Fruit fly (Drosophila melanogaster): ENCODE results near the gene CG4972.

The CG4972 gene

DNA sequence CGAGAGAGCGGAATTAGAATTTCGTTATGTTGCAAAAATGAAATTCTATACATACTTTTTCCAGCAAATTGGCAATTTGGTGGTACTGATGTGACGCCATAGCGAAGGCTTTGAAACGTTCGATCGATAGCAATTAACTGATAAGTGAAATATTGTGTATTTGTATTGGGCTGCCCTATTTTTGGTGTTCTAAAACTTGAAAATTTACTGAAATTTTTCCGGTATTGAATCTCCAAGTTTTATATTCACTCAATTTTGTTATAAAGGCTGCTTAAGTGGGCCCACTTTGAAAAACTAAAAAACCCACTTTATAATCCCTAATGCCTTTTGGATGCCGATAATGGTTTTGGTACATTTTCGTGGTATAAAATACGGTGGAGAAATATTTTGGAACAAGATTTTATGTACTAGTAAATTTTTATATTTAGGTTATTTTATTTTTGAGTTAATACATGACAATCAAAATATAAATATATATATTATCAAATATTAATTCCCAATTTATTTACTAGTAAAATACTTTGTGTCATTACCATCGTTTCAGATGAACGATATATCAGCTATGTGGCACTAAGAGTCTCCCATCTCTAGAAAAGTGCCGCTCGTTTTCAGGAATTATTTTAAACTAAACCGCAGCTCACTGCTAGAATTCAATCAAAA is 47.9 kb downstream of the CG4972 start, which contains the start of the genes Cand1 and pim:
Gene Cand1, minus strand, starts transcription at position 300 of the 660 bp plus-strand sequence.
Gene pim, plus strand, starts transcription at position 582 of the 660 bp plus-strand sequence.
- TF ChIP-seq CTCF (optimal IDR thresholded peaks at IDR 0.05) (no peak), CG8478 (optimal IDR thresholded peaks at IDR 0.05) (no peak)

DNA sequence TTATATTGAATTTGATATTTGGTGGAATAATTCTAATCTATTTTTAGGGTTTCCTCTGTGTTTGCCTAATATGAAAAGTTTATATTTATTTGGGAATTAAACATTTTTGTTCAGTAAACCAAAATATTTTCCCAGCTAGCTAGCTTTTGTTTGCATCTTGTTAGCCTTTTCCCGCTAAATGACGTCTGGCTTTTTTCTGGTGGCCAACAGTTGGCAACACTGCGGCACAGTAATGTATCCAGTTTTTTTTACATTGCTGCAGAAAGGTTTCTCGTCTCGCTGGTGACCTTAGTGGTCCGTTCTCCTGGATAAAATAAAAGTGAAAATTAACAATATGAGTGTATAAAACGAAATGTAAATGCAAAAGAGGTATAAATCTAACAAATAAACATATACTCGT is 49.6 kb downstream of the CG4972 start, which contains the start of gene lft:
Gene lft, plus strand, starts transcription at position 243 of the 400 bp plus-strand sequence.
- TF ChIP-seq CTCF (optimal IDR thresholded peaks at IDR 0.05) (no peak), CG8478 (optimal IDR thresholded peaks at IDR 0.05) (no peak)

DNA sequence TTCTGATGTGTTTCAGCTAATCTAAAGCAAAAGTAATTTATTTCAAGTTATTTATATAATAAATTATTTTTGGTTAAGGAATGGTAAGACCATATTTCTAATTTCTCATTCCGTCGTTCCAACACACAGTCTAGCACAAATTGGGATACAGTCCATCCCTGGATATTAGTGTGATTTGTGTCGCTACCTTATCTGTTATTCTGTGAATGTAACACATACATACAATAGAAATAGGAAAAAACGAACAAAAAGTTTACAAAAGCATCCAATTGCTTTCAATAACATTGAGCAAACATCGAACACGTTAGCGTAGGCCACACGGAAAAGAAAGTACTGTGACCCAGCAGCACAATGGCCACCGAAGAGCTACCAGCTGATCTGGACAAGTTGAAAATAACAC is 51.9 kb downstream of the CG4972 start, which contains the start of gene CG5056:
Gene CG5056, plus strand, starts transcription at position 168 of the 400 bp plus-strand sequence.
- no peak for TF ChIP-seq CTCF (optimal IDR thresholded peaks at IDR 0.05)
- TF ChIP-seq CG8478 (optimal IDR thresholded peaks at IDR 0.05): no peak

Data from S2 (cell line).